Fruit fly (Drosophila melanogaster) whole organism, adult: ENCODE results near the gene vari.
A peak's percentile ranks its signal among the peaks of the same experiment; 100 is the strongest.

Experiments used
- CG11617 ChIP-seq: fragments of 200-800 bp; sonication (Bioruptor generic); optimal IDR thresholded peaks from 2 replicates; lab custom pipeline; 2017; ENCODE audit warnings: mild to moderate bottlenecking, missing biosample characterization, missing genetic modification reagents, missing genetic modification characterization
- CG12768 ChIP-seq: fragments of 200-800 bp; sonication (Bioruptor generic); optimal IDR thresholded peaks from 2 replicates; lab custom pipeline; 2017; ENCODE audit warnings: missing biosample characterization, missing genetic modification characterization, mild to moderate bottlenecking, moderate library complexity, missing genetic modification reagents
- CG14711 ChIP-seq: fragments of 200-800 bp; sonication (Bioruptor generic); optimal IDR thresholded peaks from 2 replicates; lab custom pipeline; 2018; ENCODE audit warnings: missing biosample characterization, mild to moderate bottlenecking, missing genetic modification characterization, moderate library complexity
- CG1620 ChIP-seq: fragments of 200-800 bp; sonication (Bioruptor generic); optimal IDR thresholded peaks from 2 replicates; lab custom pipeline; 2016; ENCODE audit warnings: missing biosample characterization, missing genetic modification characterization
- CG33017 ChIP-seq: fragments of 200-800 bp; sonication (Bioruptor generic); optimal IDR thresholded peaks from 2 replicates; lab custom pipeline; 2018; ENCODE audit warnings: missing biosample characterization, mild to moderate bottlenecking, missing genetic modification characterization, moderate library complexity
- CG5204 ChIP-seq: fragments of 200-800 bp; sonication (Bioruptor generic); optimal IDR thresholded peaks from 2 replicates; lab custom pipeline; 2016; ENCODE audit warnings: missing biosample characterization, missing genetic modification characterization
- CG7045 ChIP-seq: fragments of 200-800 bp; sonication (Bioruptor generic); optimal IDR thresholded peaks from 2 replicates; lab custom pipeline; 2017; ENCODE audit warnings: missing biosample characterization, mild to moderate bottlenecking, missing genetic modification characterization
- CG7101 ChIP-seq: fragments of 200-800 bp; sonication (Bioruptor generic); optimal IDR thresholded peaks from 2 replicates; lab custom pipeline; 2018; ENCODE audit warnings: missing biosample characterization, mild to moderate bottlenecking, missing genetic modification characterization, moderate library complexity
- Clk ChIP-seq: fragments of 200-800 bp; sonication (Bioruptor generic); optimal IDR thresholded peaks from 2 replicates; lab custom pipeline; 2017; ENCODE audit warnings: missing biosample characterization, missing genetic modification characterization
- Crg-1 ChIP-seq: fragments of 200-800 bp; sonication (Bioruptor generic); optimal IDR thresholded peaks from 2 replicates; lab custom pipeline; 2016; ENCODE audit warnings: missing biosample characterization, missing genetic modification characterization
- Hr96 ChIP-seq: fragments of 200-800 bp; sonication (Bioruptor generic); optimal IDR thresholded peaks from 2 replicates; lab custom pipeline; 2016; ENCODE audit warnings: missing biosample characterization, missing genetic modification characterization
- Mnt ChIP-seq: fragments of 200-800 bp; sonication (Bioruptor generic); optimal IDR thresholded peaks from 2 replicates; lab custom pipeline; 2016; ENCODE audit warnings: missing biosample characterization, mild to moderate bottlenecking, missing genetic modification characterization
- bab1 ChIP-seq: fragments of 200-800 bp; sonication (Bioruptor generic); optimal IDR thresholded peaks from 3 replicates; lab custom pipeline; 2019; ENCODE audit warnings: missing biosample characterization, mild to moderate bottlenecking, missing genetic modification characterization, moderate library complexity
- cic ChIP-seq: fragments of 200-800 bp; sonication (Bioruptor generic); optimal IDR thresholded peaks from 2 replicates; lab custom pipeline; 2017; ENCODE audit warnings: missing biosample characterization, mild to moderate bottlenecking, missing genetic modification characterization, moderate library complexity
- cnc ChIP-seq, 2 experiments: fragments of >200 bp; optimal IDR thresholded peaks; 2 replicates each; lab custom pipeline; 2017
- kay ChIP-seq: fragments of 200-800 bp; sonication (Bioruptor generic); peaks from one replicate; lab custom pipeline; 2016; ENCODE audit warnings: missing biosample characterization, missing genetic modification characterization, borderline replicate concordance
- ovo ChIP-seq: fragments of 200-800 bp; sonication (Bioruptor generic); optimal IDR thresholded peaks from 2 replicates; lab custom pipeline; 2016; ENCODE audit warnings: missing biosample characterization, missing genetic modification characterization
- pad ChIP-seq: fragments of 200-800 bp; sonication (Bioruptor generic); optimal IDR thresholded peaks from 3 replicates; lab custom pipeline; 2017; ENCODE audit warnings: missing biosample characterization, missing genetic modification characterization, mild to moderate bottlenecking, moderate library complexity, missing genetic modification reagents
- tj ChIP-seq: fragments of 200-800 bp; sonication (Bioruptor generic); optimal IDR thresholded peaks from 3 replicates; lab custom pipeline; 2017; ENCODE audit warnings: missing biosample characterization, mild to moderate bottlenecking, missing genetic modification characterization, moderate library complexity
- toe ChIP-seq: fragments of 200-800 bp; sonication (Bioruptor generic); optimal IDR thresholded peaks from 2 replicates; lab custom pipeline; 2016; ENCODE audit warnings: missing biosample characterization, missing genetic modification characterization

vari gene

dm6 chr2L:20802839-20803238 lies 6.0 kb upstream of the vari start:
- no peak for TF ChIP-seq ovo
- no peak for TF ChIP-seq kay
- TF ChIP-seq Crg-1: no peak
- TF ChIP-seq CG7045: no peak
- TF ChIP-seq CG14711 (tag; lab: Kevin White, UChicago): no peak
- no peak for TF ChIP-seq CG12768
- TF ChIP-seq CG7101 (tag; lab: Kevin White, UChicago): no peak
- TF ChIP-seq Clk (GFP tag; lab: Kevin White, UChicago): no peak
- no peak for TF ChIP-seq toe (GFP tag; lab: Kevin White, UChicago)
- TF ChIP-seq tj: no peak
- no peak for TF ChIP-seq pad

DNA sequence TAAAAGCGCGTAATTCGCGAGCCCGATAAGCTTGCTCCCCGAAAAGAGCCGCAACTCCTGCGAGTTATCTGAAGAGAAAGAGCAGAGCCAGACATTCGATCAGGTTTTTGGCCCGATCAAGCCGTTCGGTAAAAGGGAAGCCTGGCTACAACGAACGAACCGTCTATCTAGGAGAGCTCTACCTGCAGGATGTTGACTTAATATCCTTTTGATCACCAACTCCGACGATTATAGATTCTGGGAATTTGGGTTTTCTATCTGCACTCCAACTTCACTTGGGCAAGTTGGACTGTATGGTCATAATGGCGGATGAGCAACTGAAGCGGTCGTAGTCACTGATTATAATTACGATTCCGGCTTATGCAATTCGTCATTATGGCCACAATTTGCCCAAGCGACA lies 5.4 kb upstream of the vari start:
- TF ChIP-seq kay (no peak), CG7101 (tag; lab: Kevin White, UChicago) (no peak), Crg-1 (no peak), CG1620 (GFP tag; lab: Kevin White, UChicago) (no peak), CG14711 (tag; lab: Kevin White, UChicago) (no peak), CG11617 (GFP tag; lab: Kevin White, UChicago) (no peak), CG5204 (GFP tag; lab: Kevin White, UChicago) (no peak), Mnt (no peak), toe (GFP tag; lab: Kevin White, UChicago) (no peak), tj (no peak), Clk (GFP tag; lab: Kevin White, UChicago) (no peak), CG7045 (no peak), ovo (no peak), CG33017 (tag; lab: Kevin White, UChicago) (no peak), cic (GFP tag; lab: Kevin White, UChicago) (no peak), pad (no peak), bab1 (GFP tag; lab: Kevin White, UChicago) (no peak), cnc (optimal IDR thresholded peaks at IDR 0.05; lab: Kevin White, UChicago) (no peak)

dm6 chr2L:20801801-20802200 lies 5.0 kb upstream of the vari start:
- TF ChIP-seq Crg-1 (no peak), toe (GFP tag; lab: Kevin White, UChicago) (no peak), CG1620 (GFP tag; lab: Kevin White, UChicago) (no peak), cic (GFP tag; lab: Kevin White, UChicago) (no peak), CG33017 (tag; lab: Kevin White, UChicago) (no peak), ovo (no peak), CG11617 (GFP tag; lab: Kevin White, UChicago) (no peak), pad (no peak), Mnt (no peak), kay (no peak), CG7101 (tag; lab: Kevin White, UChicago) (no peak), cnc (optimal IDR thresholded peaks at IDR 0.05; lab: Kevin White, UChicago) (no peak), CG5204 (GFP tag; lab: Kevin White, UChicago) (no peak), CG14711 (tag; lab: Kevin White, UChicago) (no peak)

dm6 chr2L:20799991-20800897 lies 3.4 kb upstream of the vari start:
- TF ChIP-seq pad (peak; percentile 97), cic (GFP tag; lab: Kevin White, UChicago) (no peak), CG14711 (tag; lab: Kevin White, UChicago) (peak; percentile 7), Mnt (no peak), CG33017 (tag; lab: Kevin White, UChicago) (peak; percentile 3), tj (peak; percentile 46), ovo (peak; percentile 4), CG11617 (GFP tag; lab: Kevin White, UChicago) (no peak)

DNA sequence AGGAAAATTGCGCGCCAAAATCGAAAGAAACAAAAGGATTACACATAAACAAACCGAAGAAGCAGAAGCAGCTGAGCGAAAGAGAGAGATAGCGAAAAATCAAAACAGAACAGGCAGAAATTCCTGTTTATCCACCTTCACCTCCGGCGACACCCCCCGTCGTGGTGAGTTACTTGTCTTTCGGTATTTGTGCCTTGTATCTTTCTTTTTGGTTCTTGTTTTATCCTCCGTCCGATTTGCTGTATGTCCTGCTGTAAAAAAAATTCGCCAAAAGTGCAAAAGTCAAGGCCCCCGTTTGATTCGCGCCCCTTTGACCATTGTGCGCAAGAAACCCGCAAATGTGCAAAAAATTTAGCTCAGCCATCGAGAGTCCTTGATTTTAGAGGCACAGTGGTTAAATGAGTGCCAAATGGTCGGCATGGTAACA lies 1.5 kb upstream of the vari start:
- TF ChIP-seq Clk (GFP tag; lab: Kevin White, UChicago): no peak
- TF ChIP-seq toe (GFP tag; lab: Kevin White, UChicago): no peak
- TF ChIP-seq CG5204 (GFP tag; lab: Kevin White, UChicago): no peak
- peak; percentile 73 for TF ChIP-seq pad

dm6 chr2L:20797515-20797847 lies 639 bp upstream of the vari start, which contains the start of gene CG9328:
TSS of gene CG9328 (plus strand) at chr2L:20797715.
- no peak for TF ChIP-seq CG7045
- TF ChIP-seq Mnt: peak; percentile 47
- TF ChIP-seq Clk (GFP tag; lab: Kevin White, UChicago): no peak
- no peak for TF ChIP-seq cnc (optimal IDR thresholded peaks at IDR 0.05; lab: Kevin White, UChicago)
- TF ChIP-seq tj: peak; percentile 12
- no peak for TF ChIP-seq CG5204 (GFP tag; lab: Kevin White, UChicago)
- TF ChIP-seq cic (GFP tag; lab: Kevin White, UChicago): no peak
- no peak for TF ChIP-seq kay
- peak; percentile 31 for TF ChIP-seq CG14711 (tag; lab: Kevin White, UChicago)
- TF ChIP-seq CG12768: no peak
- peak; percentile 2 for TF ChIP-seq ovo
- TF ChIP-seq CG33017 (tag; lab: Kevin White, UChicago): peak; percentile 4
- TF ChIP-seq toe (GFP tag; lab: Kevin White, UChicago): no peak
- TF ChIP-seq bab1 (GFP tag; lab: Kevin White, UChicago): peak; percentile 62
- peak; percentile 33 for TF ChIP-seq Hr96
- TF ChIP-seq CG1620 (GFP tag; lab: Kevin White, UChicago): no peak
- no peak for TF ChIP-seq Crg-1
- no peak for TF ChIP-seq CG11617 (GFP tag; lab: Kevin White, UChicago)
- no peak for TF ChIP-seq pad
- TF ChIP-seq CG7101 (tag; lab: Kevin White, UChicago): peak; percentile 47
